Fruit fly (Drosophila melanogaster) whole organism, embryonic: ENCODE data around the gene CG14273.

ENCODE experiments used
- Ada2b ChIP-seq: fragments of 200-800 bp; sonication (Bioruptor generic); IDR thresholded peaks from 2 replicates; pipeline ENCODE4 v1.3.6; 2022; ENCODE audit warnings: missing biosample characterization, missing genetic modification characterization
- CG17186 ChIP-seq: fragments of 200-800 bp; sonication (Bioruptor generic); optimal IDR thresholded peaks from 3 replicates; lab custom pipeline; 2017; ENCODE audit warnings: missing biosample characterization, missing genetic modification reagents, missing genetic modification characterization
- CG18764 ChIP-seq: fragments of 200-800 bp; sonication (Bioruptor generic); optimal IDR thresholded peaks from 3 replicates; lab custom pipeline; 2016; ENCODE audit warnings: missing biosample characterization, missing genetic modification characterization
- CG6689 ChIP-seq: fragments of 200-800 bp; sonication (Bioruptor generic); IDR thresholded peaks from 2 replicates; pipeline ENCODE4 v1.3.6; 2022; ENCODE audit warnings: missing biosample characterization, missing genetic modification characterization
- CTCF ChIP-seq: fragments of 200-800 bp; sonication (Bioruptor generic); optimal IDR thresholded peaks from 2 replicates; lab custom pipeline; 2017; ENCODE audit warnings: missing biosample characterization, mild to moderate bottlenecking, missing genetic modification characterization, moderate library complexity
- Gug ChIP-seq: fragments of 200-800 bp; sonication (Bioruptor generic); IDR thresholded peaks from 4 replicates; pipeline ENCODE4 v1.3.6; 2022; ENCODE audit warnings: missing biosample characterization, missing genetic modification characterization
- MESR4 ChIP-seq: fragments of 200-800 bp; sonication (Bioruptor generic); optimal IDR thresholded peaks from 2 replicates; lab custom pipeline; 2018; ENCODE audit warnings: missing biosample characterization, mild to moderate bottlenecking, missing genetic modification characterization, moderate library complexity
- Max ChIP-seq: fragments of 200-800 bp; sonication (Bioruptor generic); optimal IDR thresholded peaks from 2 replicates; lab custom pipeline; 2016; ENCODE audit warnings: missing biosample characterization, mild to moderate bottlenecking, missing genetic modification characterization
- Sry-β ChIP-seq: fragments of 200-800 bp; sonication (Bioruptor generic); optimal IDR thresholded peaks from 2 replicates; lab custom pipeline; 2018; ENCODE audit warnings: missing biosample characterization, mild to moderate bottlenecking, missing genetic modification characterization, moderate library complexity
- corto ChIP-seq: fragments of 200-800 bp; sonication (Bioruptor generic); optimal IDR thresholded peaks from 2 replicates; lab custom pipeline; 2016; ENCODE audit warnings: missing biosample characterization, mild to moderate bottlenecking, missing genetic modification characterization, moderate library complexity
- ind ChIP-seq: fragments of 200-800 bp; sonication (Bioruptor generic); optimal IDR thresholded peaks from 3 replicates; lab custom pipeline; 2016; ENCODE audit warnings: missing biosample characterization, missing genetic modification characterization
- scrt ChIP-seq: fragments of 200-800 bp; sonication (Bioruptor generic); optimal IDR thresholded peaks from 2 replicates; lab custom pipeline; 2018; ENCODE audit warnings: missing biosample characterization, mild to moderate bottlenecking, missing genetic modification characterization, moderate library complexity
- sens-2 ChIP-seq: fragments of 200-800 bp; sonication (Bioruptor generic); IDR thresholded peaks from 2 replicates; pipeline ENCODE4 v1.3.6; 2022; ENCODE audit warnings: missing biosample characterization, missing genetic modification characterization
- z ChIP-seq: fragments of 200-800 bp; sonication (Bioruptor generic); IDR thresholded peaks from 3 replicates; pipeline ENCODE4 v1.3.6; 2022; ENCODE audit warnings: missing biosample characterization, missing genetic modification characterization

DNA sequence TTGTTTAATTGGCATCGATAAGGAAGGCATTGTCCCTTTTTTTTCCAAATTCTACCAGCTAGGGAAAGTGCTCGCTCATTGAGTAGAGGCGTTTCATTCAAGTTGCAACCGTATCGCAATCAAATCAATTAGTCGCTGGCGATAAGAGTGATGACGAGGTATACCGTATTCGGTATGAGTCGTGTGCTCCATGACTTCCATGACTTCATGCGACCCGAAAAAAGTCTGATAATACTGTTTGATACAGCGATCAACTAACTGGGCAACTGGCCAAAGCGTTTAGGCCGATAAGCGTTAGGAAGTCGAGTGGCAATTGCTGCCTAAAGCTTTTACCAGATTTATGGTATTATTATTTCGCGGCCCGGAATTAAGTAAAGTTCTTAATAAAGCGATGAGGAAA lies 2.0 kb downstream of the CG14273 start:
- TF ChIP-seq CG17186 (GFP tag; lab: Kevin White, UChicago): no peak
- TF ChIP-seq Ada2b (GFP tag; lab: Robert Waterston, UW): no peak
- TF ChIP-seq MESR4 (GFP tag; lab: Kevin White, UChicago): no peak
- TF ChIP-seq ind (GFP tag; lab: Kevin White, UChicago): no peak
- no peak for TF ChIP-seq CG6689 (GFP tag; lab: Robert Waterston, UW)
- TF ChIP-seq scrt: no peak
- TF ChIP-seq z: no peak
- TF ChIP-seq corto (GFP tag; lab: Kevin White, UChicago): no peak
- no peak for TF ChIP-seq CTCF (GFP tag; lab: Kevin White, UChicago)
- TF ChIP-seq Gug: no peak
- TF ChIP-seq CG18764 (GFP tag; lab: Kevin White, UChicago): no peak
- no peak for TF ChIP-seq Sry-β (GFP tag; lab: Kevin White, UChicago)
- no peak for TF ChIP-seq Max
- TF ChIP-seq sens-2 (GFP tag; lab: Robert Waterston, UW): no peak
